Worm (Caenorhabditis elegans) whole organism, L3 larva: ENCODE results near the gene srab-21.

ENCODE experiments used
- R02D3.7 ChIP-seq: fragments of 150-350 bp; optimal IDR thresholded peaks from 2 replicates; lab custom pipeline; 2014; ENCODE audit warnings: missing biosample characterization, missing genetic modification characterization
- ZK546.5 ChIP-seq: sonication (generic microtip); optimal IDR thresholded peaks from 2 replicates; lab custom pipeline; 2017; ENCODE audit warnings: missing biosample characterization, missing genetic modification characterization
- ama-1 ChIP-seq: fragments of 150-350 bp; optimal IDR thresholded peaks from 2 replicates; lab custom pipeline; 2018
- ceh-82 ChIP-seq: fragments of 150-350 bp; optimal IDR thresholded peaks from 2 replicates; lab custom pipeline; 2014; ENCODE audit warnings: missing biosample characterization, missing genetic modification characterization
- elt-3 ChIP-seq, 3 experiments: fragments of 150-350 bp in 1 of 3; sonication (generic microtip) in 2 of 3; optimal IDR thresholded peaks; 2 replicates in 2 of 3; 4 replicates in 1 of 3; lab custom pipeline; 2014 to 2017; ENCODE audit warnings: missing biosample characterization in 3 of 3, missing genetic modification characterization in 3 of 3
- eor-1 ChIP-seq, 2 experiments: fragments of 150-350 bp; optimal IDR thresholded peaks; 2 replicates each; lab custom pipeline; 2014 to 2018; ENCODE audit warnings: missing biosample characterization in 2 of 2, missing genetic modification characterization in 2 of 2
- fkh-10 ChIP-seq: sonication (generic microtip); optimal IDR thresholded peaks from 2 replicates; lab custom pipeline; 2017; ENCODE audit warnings: missing biosample characterization, missing genetic modification reagents, missing genetic modification characterization
- fos-1 ChIP-seq: fragments of 150-350 bp; optimal IDR thresholded peaks from 2 replicates; lab custom pipeline; 2014; ENCODE audit warnings: missing biosample characterization, missing genetic modification characterization
- lin-39 ChIP-seq: fragments of 150-350 bp; optimal IDR thresholded peaks from 2 replicates; lab custom pipeline; 2018; ENCODE audit warnings: missing biosample characterization, missing genetic modification reagents, missing genetic modification characterization
- nhr-11 ChIP-seq: fragments of 150-350 bp; optimal IDR thresholded peaks from 2 replicates; lab custom pipeline; 2014; ENCODE audit warnings: missing biosample characterization, missing genetic modification characterization
- nhr-28 ChIP-seq: fragments of 150-350 bp; optimal IDR thresholded peaks from 2 replicates; lab custom pipeline; 2014; ENCODE audit warnings: missing biosample characterization, missing genetic modification characterization
- zag-1 ChIP-seq: fragments of 150-350 bp; optimal IDR thresholded peaks from 2 replicates; lab custom pipeline; 2014; ENCODE audit warnings: missing biosample characterization, missing genetic modification characterization
- ztf-11 ChIP-seq: fragments of 150-350 bp; optimal IDR thresholded peaks from 2 replicates; lab custom pipeline; 2014; ENCODE audit warnings: missing biosample characterization, missing genetic modification characterization

- TF ChIP-seq fos-1 (tag; lab: Kevin White, UChicago) (no peak), R02D3.7 (tag; lab: Kevin White, UChicago) (no peak), ceh-82 (tag; lab: Kevin White, UChicago) (no peak), ZK546.5 (no peak), eor-1 (tag; optimal IDR thresholded peaks at IDR 0.05; lab: Kevin White, UChicago) (no peak), nhr-11 (no peak), nhr-28 (tag; lab: Kevin White, UChicago) (no peak), ama-1 (no peak), lin-39 (tag; lab: Kevin White, UChicago) (peak; percentile 3), zag-1 (tag; lab: Kevin White, UChicago) (no peak), elt-3 (tag; optimal IDR thresholded peaks at IDR 0.05; lab: Kevin White, UChicago) (no peak), ztf-11 (tag; lab: Kevin White, UChicago) (no peak), fkh-10 (GFP tag; lab: Kevin White, UChicago) (no peak)
Observed at ce11 chrV:3388299-3388698, 35.9 kb downstream of the srab-21 start.
